Fruit fly (Drosophila melanogaster): ENCODE results near the gene CG31635.

Gene CG31635

dm6 chr2L:6612477-6613004 lies 36.4 kb downstream of the CG31635 start (continued):
- TF ChIP-seq CG17568 (GFP tag; optimal IDR thresholded peaks at IDR 0.05) (peak; percentile 100), bsh (GFP tag; optimal IDR thresholded peaks at IDR 0.05) (peak; percentile 100), vnd (GFP tag; IDR thresholded peaks at IDR 0.05; ENCODE audit: partially characterized antibody) (no peak), fru (optimal IDR thresholded peaks at IDR 0.05) (no peak), bab2 (GFP tag; optimal IDR thresholded peaks at IDR 0.05) (peak; percentile 100), ci (GFP tag; IDR thresholded peaks at IDR 0.05) (peak; percentile 100), sna (GFP tag; IDR thresholded peaks at IDR 0.05; ENCODE audit: partially characterized antibody) (no peak), NC2β (GFP tag; optimal IDR thresholded peaks at IDR 0.05) (peak; percentile 100), CG12104 (GFP tag; optimal IDR thresholded peaks at IDR 0.05) (peak; percentile 100), twi (tag; optimal IDR thresholded peaks at IDR 0.05) (peak; percentile 100), Atf3 (GFP tag; optimal IDR thresholded peaks at IDR 0.05) (peak; percentile 100), lbe (GFP tag; optimal IDR thresholded peaks at IDR 0.05) (peak; percentile 100), ssp (GFP tag; IDR thresholded peaks at IDR 0.05) (peak; percentile 98), CG1529 (GFP tag; optimal IDR thresholded peaks at IDR 0.05) (peak; percentile 100), zfh2 (GFP tag; optimal IDR thresholded peaks at IDR 0.05) (peak; percentile 100), CG6791 (GFP tag; IDR thresholded peaks at IDR 0.05; ENCODE audit: partially characterized antibody) (peak; percentile 56; the same call in 1 of the 3 replicates), Mrtf (GFP tag; IDR thresholded peaks at IDR 0.05) (peak; percentile 100), pita (GFP tag; optimal IDR thresholded peaks at IDR 0.05) (peak; percentile 20), Hr51 (GFP tag; optimal IDR thresholded peaks at IDR 0.05) (peak; percentile 100), Sox102F (GFP tag; optimal IDR thresholded peaks at IDR 0.05) (peak; percentile 100), Dek (tag; optimal IDR thresholded peaks at IDR 0.05) (peak; percentile 100), yki (optimal IDR thresholded peaks at IDR 0.05) (no peak), cwo (GFP tag; optimal IDR thresholded peaks at IDR 0.05) (peak; percentile 100), HmgD (GFP tag; optimal IDR thresholded peaks at IDR 0.05) (peak; percentile 100), al (GFP tag; IDR thresholded peaks at IDR 0.05) (peak; percentile 100), eyg (GFP tag; optimal IDR thresholded peaks at IDR 0.05) (peak; percentile 100), CG5245 (GFP tag; optimal IDR thresholded peaks at IDR 0.05) (peak; percentile 100), CG12942 (GFP tag; optimal IDR thresholded peaks at IDR 0.05) (peak; percentile 100), toy (GFP tag; IDR thresholded peaks at IDR 0.05) (peak; percentile 100), btn (GFP tag; optimal IDR thresholded peaks at IDR 0.05) (peak; percentile 100), MTF-1 (GFP tag; optimal IDR thresholded peaks at IDR 0.05; ENCODE audit: borderline replicate concordance) (peak; percentile 100), CG6689 (GFP tag; IDR thresholded peaks at IDR 0.05) (peak; percentile 100), org-1 (GFP tag; optimal IDR thresholded peaks at IDR 0.05) (peak; percentile 100), mam (GFP tag; optimal IDR thresholded peaks at IDR 0.05) (peak; percentile 100), CG6254 (GFP tag; optimal IDR thresholded peaks at IDR 0.05) (peak; percentile 99), CG10366 (GFP tag; IDR thresholded peaks at IDR 0.05) (peak; percentile 100), CG10979 (tag; optimal IDR thresholded peaks at IDR 0.05) (peak; percentile 100), unpg (GFP tag; optimal IDR thresholded peaks at IDR 0.05) (peak; percentile 100), CG15514 (GFP tag; optimal IDR thresholded peaks at IDR 0.05) (peak; percentile 97), trh (GFP tag; optimal IDR thresholded peaks at IDR 0.05) (peak; percentile 100), zen2 (GFP tag; IDR thresholded peaks at IDR 0.05; ENCODE audit: partially characterized antibody) (no peak), CTCF (GFP tag; optimal IDR thresholded peaks at IDR 0.05) (peak; percentile 86), Atf6 (GFP tag; IDR thresholded peaks at IDR 0.05) (peak; percentile 100), CG2202 (tag; optimal IDR thresholded peaks at IDR 0.05) (peak; percentile 100), Scr (GFP tag; IDR thresholded peaks at IDR 0.05; ENCODE audit: partially characterized antibody) (peak; percentile 36), p53 (GFP tag; optimal IDR thresholded peaks at IDR 0.05) (peak; percentile 99), ems (GFP tag; optimal IDR thresholded peaks at IDR 0.05) (peak; percentile 100), dmrt99B (tag; optimal IDR thresholded peaks at IDR 0.05) (peak; percentile 100), chinmo (GFP tag; IDR thresholded peaks at IDR 0.05; ENCODE audit: partially characterized antibody) (0 out of 4 replicates have a peak, but pooled peaks have one; percentile 46), CG4424 (GFP tag; optimal IDR thresholded peaks at IDR 0.05) (peak; percentile 100), CG3847 (GFP tag; IDR thresholded peaks at IDR 0.05) (peak; percentile 100)

Data from whole organism, embryonic.